Fruit fly (Drosophila melanogaster) whole organism: ENCODE data around the gene Prp3.

Source experiments
- CG8478 ChIP-seq: fragments of >200 bp; optimal IDR thresholded peaks from 2 replicates; lab custom pipeline; 2018; ENCODE audit warnings: inconsistent platforms
- EcR ChIP-seq, 2 experiments: fragments of >200 bp; optimal IDR thresholded peaks; 2 replicates each; lab custom pipeline; 2017; ENCODE audit warnings: missing biosample characterization in 2 of 2, missing genetic modification characterization in 2 of 2, missing genetic modification reagents in 2 of 2
- psq ChIP-seq: fragments of >200 bp; optimal IDR thresholded peaks from 2 replicates; lab custom pipeline; 2017
- usp ChIP-seq: fragments of >200 bp; optimal IDR thresholded peaks from 2 replicates; lab custom pipeline; 2017; ENCODE audit warnings: missing biosample characterization, missing genetic modification characterization, mixed read lengths

DNA sequence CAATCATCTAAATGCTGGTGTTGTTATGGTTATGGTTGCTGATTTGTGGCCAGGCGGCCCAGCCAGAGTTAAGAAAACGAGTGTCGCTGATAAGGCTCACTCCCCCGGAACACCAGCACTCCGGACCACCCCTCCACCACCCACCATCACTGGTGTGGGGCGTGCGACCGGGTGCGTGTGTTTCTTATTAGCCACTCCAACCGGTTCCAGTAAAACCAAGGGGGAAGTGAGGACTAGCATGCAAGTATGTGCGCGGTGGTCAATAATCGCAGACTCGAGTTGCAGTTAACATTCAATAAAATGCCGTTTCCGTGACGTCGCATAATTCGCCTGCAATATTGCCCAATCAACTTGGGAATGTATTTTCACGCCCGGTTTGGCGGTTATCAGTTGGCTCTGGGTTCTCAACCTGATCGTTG, 37.6 kb upstream of the Prp3 start:
- TF ChIP-seq psq (no peak), EcR (GFP tag; optimal IDR thresholded peaks at IDR 0.05; lab: Kevin White, UChicago) (no peak), usp (GFP tag; lab: Kevin White, UChicago) (no peak), CG8478 (lab: Kevin White, UChicago) (no peak)
